Worm (Caenorhabditis elegans): Measurements from ENCODE around the gene pqn-82.

Gene pqn-82

DNA sequence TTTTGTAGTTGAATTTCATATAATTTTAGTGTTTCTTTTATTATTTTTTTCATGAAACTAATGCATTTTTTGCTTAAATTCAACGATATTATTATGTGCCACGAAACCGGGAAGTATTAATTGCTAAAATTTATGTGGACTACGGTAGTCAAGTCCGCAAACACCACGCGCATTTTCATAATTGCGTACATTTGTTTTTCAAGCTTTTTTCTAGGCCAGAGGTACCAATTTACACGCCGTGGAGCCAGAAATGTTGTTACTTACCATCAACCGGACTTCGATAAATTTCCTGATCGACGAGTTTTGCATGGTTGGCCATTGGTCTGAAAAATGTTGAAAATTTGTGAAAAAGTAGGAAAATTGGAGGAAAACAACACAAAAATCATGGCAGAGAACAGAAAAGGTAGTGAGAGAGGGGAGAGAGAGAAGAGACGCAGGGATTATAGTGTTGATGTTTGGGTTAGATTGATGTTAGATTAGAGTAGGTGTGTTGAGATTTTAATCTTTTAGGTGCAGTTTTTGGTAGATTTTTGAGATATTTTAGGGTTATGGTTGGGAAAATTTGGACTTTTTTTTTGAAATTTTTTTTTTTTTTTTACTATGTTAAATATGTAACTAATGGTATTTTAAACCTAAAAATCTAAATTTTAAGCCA, 30.7 kb upstream of the pqn-82 start, which contains the start of gene clp-4:
Gene clp-4 (minus strand): TSS at position 323 of the 655 bp plus-strand sequence.
- TF ChIP-seq elt-1 (tag; optimal IDR thresholded peaks at IDR 0.05) (peak; percentile 97), elt-2 (tag; optimal IDR thresholded peaks at IDR 0.05) (no peak), snpc-4 (tag; optimal IDR thresholded peaks at IDR 0.05) (no peak), aly-2 (tag; optimal IDR thresholded peaks at IDR 0.05) (no peak), lin-39 (tag; optimal IDR thresholded peaks at IDR 0.05) (no peak), lin-15B (tag; optimal IDR thresholded peaks at IDR 0.05) (no peak), ceh-9 (tag; optimal IDR thresholded peaks at IDR 0.05) (no peak), fkh-2 (tag; optimal IDR thresholded peaks at IDR 0.05) (no peak), nhr-23 (tag; optimal IDR thresholded peaks at IDR 0.05) (peak; percentile 33), nhr-25 (tag; optimal IDR thresholded peaks at IDR 0.05) (peak; percentile 8), elt-3 (tag; optimal IDR thresholded peaks at IDR 0.05) (no peak), ceh-28 (tag; optimal IDR thresholded peaks at IDR 0.05) (no peak), nhr-237 (tag; optimal IDR thresholded peaks at IDR 0.05) (no peak), fos-1 (tag; optimal IDR thresholded peaks at IDR 0.05) (no peak)

ce11 chrIII:1819049-1819597, 29.7 kb upstream of the pqn-82 start:
- TF ChIP-seq nhr-77 (tag; optimal IDR thresholded peaks at IDR 0.05) (no peak), nfya-1 (tag; optimal IDR thresholded peaks at IDR 0.05; ENCODE audit: insufficient read depth) (peak; percentile 60), ceh-28 (tag; optimal IDR thresholded peaks at IDR 0.05) (no peak), R02D3.7 (tag; optimal IDR thresholded peaks at IDR 0.05) (no peak), ama-1 (optimal IDR thresholded peaks at IDR 0.05) (no peak), lin-15B (tag; optimal IDR thresholded peaks at IDR 0.05) (peak; percentile 19), snpc-4 (tag; optimal IDR thresholded peaks at IDR 0.05) (peak; percentile 41), ZK546.5 (tag; optimal IDR thresholded peaks at IDR 0.05) (no peak), nhr-28 (tag; optimal IDR thresholded peaks at IDR 0.05) (no peak), mml-1 (tag; optimal IDR thresholded peaks at IDR 0.05) (no peak), jun-1 (tag; optimal IDR thresholded peaks at IDR 0.05) (no peak), fkh-2 (tag; optimal IDR thresholded peaks at IDR 0.05) (no peak), sea-2 (GFP tag; optimal IDR thresholded peaks at IDR 0.05) (no peak), egl-27 (tag; optimal IDR thresholded peaks at IDR 0.05) (no peak), tbx-2 (tag; optimal IDR thresholded peaks at IDR 0.05) (no peak), hmg-11 (tag; optimal IDR thresholded peaks at IDR 0.05) (peak; percentile 65), lin-39 (tag; optimal IDR thresholded peaks at IDR 0.05) (peak; percentile 35), nhr-25 (tag; optimal IDR thresholded peaks at IDR 0.05) (no peak), elt-1 (tag; optimal IDR thresholded peaks at IDR 0.05) (peak; percentile 22), skn-1 (tag; optimal IDR thresholded peaks at IDR 0.05) (no peak), elt-2 (tag; optimal IDR thresholded peaks at IDR 0.05) (no peak), daf-12 (tag; optimal IDR thresholded peaks at IDR 0.05) (no peak), elt-3 (tag; optimal IDR thresholded peaks at IDR 0.05) (no peak), pha-4 (tag; optimal IDR thresholded peaks at IDR 0.05) (peak; percentile 52), nhr-11 (tag; optimal IDR thresholded peaks at IDR 0.05) (no peak), unc-62 (GFP tag; optimal IDR thresholded peaks at IDR 0.05) (no peak), ceh-16 (tag; optimal IDR thresholded peaks at IDR 0.05) (no peak)

DNA sequence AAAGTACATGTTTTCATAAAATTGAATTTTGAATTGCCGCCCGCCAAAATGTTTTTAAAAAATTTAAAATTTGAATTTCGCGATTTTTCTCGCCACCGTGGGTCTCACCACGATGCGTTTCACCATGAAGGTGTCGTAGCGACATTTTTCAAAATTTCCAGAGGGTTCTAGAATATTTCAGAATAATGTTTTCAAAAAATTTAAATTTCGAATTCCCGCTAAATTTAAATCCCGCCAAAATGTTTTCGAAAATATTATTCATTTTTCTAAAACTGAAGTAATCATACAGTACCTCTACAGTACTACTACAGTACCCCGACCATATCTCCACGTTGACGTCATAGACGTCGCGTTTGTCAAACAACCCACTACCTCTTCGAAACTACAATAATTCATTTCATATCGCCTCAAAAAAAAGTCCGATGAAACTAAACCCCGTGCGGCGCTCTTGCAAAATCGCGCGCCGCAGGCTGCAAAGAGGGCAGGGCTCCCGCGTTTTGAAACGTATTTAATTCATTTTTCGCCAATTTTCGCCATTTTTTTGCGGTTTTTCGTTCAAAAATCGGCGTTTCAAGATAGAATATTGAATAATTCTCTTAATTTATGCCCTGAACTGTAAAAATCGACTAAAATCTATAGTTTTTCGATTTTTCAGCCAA, 24.5 kb upstream of the pqn-82 start, which contains the start of the genes pvf-1 and Y39A3CL.7:
Gene pvf-1 (minus strand): TSS at position 51 of the 659 bp plus-strand sequence.
Gene Y39A3CL.7 (plus strand): TSS at position 656 of the 659 bp plus-strand sequence.
- no peak for TF ChIP-seq elt-3 (tag; optimal IDR thresholded peaks at IDR 0.05)
- no peak for TF ChIP-seq egl-27 (tag; optimal IDR thresholded peaks at IDR 0.05)
- peak; percentile 84 for TF ChIP-seq hmg-11 (tag; optimal IDR thresholded peaks at IDR 0.05)
- TF ChIP-seq elt-2 (tag; optimal IDR thresholded peaks at IDR 0.05) = peak; percentile 11
- no peak for TF ChIP-seq fos-1 (tag; optimal IDR thresholded peaks at IDR 0.05)
- TF ChIP-seq nhr-43 (tag; optimal IDR thresholded peaks at IDR 0.05; ENCODE audit: poor library complexity, severe bottlenecking) = peak; percentile 43
- peak; percentile 42 for TF ChIP-seq nfya-1 (tag; optimal IDR thresholded peaks at IDR 0.05; ENCODE audit: insufficient read depth)
- TF ChIP-seq lsy-12 (tag; optimal IDR thresholded peaks at IDR 0.05) = no peak
- TF ChIP-seq R02D3.7 (tag; optimal IDR thresholded peaks at IDR 0.05) = no peak
- TF ChIP-seq elt-1 (tag; optimal IDR thresholded peaks at IDR 0.05) = no peak

Data from whole organism, L3 larva.